Worm (Caenorhabditis elegans) whole organism, late embryonic: ENCODE measurements around the gene ador-1.

Experiments used
- C38D4.7 ChIP-seq: fragments of 200-800 bp; sonication (Bioruptor generic); optimal IDR thresholded peaks from 2 replicates; lab custom pipeline; 2018; ENCODE audit warnings: mild to moderate bottlenecking, missing genetic modification characterization, moderate library complexity, missing compliant biosample characterization
- fkh-6 ChIP-seq: sonication (generic microtip); optimal IDR thresholded peaks from 2 replicates; lab custom pipeline; 2016; ENCODE audit warnings: missing genetic modification characterization, missing compliant biosample characterization

DNA sequence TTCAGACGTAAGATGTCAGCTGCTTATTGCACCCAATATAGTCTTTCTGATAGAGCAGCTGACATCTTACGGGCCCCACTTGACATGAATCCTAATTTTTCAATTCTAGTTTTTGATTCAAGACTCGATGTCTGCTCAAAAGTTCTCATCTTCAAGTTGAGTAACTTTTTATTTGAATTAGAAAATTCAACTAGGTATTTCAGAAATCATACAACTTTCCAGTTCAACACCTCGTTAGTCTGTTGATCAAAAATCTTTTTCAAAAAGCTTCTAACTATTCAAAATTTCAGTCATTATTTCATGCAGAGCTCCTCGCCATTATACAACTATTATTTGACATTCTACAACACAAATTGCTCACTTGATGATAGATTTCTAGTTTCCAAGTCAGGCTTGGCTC, 9.2 kb upstream of the ador-1 start, which contains the start of gene srh-73:
- no peak for TF ChIP-seq C38D4.7
- no peak for TF ChIP-seq fkh-6 (tag; lab: Kevin White, UChicago)
